Fruit fly (Drosophila melanogaster): Measurements from ENCODE around the gene CG16721.

The CG16721 gene

DNA sequence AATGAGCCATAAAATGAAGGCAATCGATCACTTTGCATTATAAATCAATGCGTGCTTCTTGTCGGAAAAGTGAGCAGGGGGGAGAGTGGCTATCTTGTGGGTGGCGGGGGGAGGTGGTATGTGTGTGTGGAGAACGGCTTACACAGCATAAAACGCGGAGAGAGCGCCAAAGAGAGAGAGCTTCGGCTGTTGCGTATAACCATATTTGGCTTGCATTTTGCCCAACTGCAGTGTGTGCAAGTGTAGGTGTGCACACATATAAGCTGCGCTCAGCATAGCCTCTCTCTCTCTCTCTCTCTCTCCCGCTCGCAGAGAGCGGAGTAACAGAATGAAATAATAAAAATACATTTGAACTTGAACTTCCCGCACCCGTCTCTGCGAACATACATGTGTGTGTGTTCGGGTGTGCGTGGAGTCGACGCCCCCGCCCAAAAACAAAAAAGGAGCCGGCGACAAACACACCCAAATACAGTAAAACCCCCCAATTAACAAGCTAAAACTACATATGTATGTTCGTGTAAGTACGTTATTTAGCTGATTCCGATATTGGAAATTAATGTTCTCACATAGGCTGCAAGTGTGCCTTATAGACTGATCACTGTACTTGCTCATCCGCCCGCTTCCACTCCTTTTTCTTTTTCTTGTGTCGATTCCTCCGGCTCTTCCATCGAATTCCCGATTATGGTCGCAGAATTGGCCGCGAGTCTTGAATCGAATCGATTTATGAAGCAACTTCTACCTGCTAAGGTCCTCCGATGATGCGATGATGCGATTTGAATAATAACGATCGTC lies 7.3 kb downstream of the CG16721 start (continued):
- peak; percentile 20; the same call in 1 of the 3 replicates for TF ChIP-seq CG34422 (GFP tag; IDR thresholded peaks at IDR 0.05)
- TF ChIP-seq bbx (GFP tag; IDR thresholded peaks at IDR 0.05; ENCODE audit: partially characterized antibody), result no peak
- no peak for TF ChIP-seq ato (GFP tag; IDR thresholded peaks at IDR 0.05; ENCODE audit: partially characterized antibody)
- TF ChIP-seq Scr (GFP tag; IDR thresholded peaks at IDR 0.05; ENCODE audit: partially characterized antibody), result no peak
- peak; percentile 2 for TF ChIP-seq CG15514 (GFP tag; optimal IDR thresholded peaks at IDR 0.05)
- no peak for TF ChIP-seq Oaz (GFP tag; IDR thresholded peaks at IDR 0.05)
- TF ChIP-seq vnd (GFP tag; IDR thresholded peaks at IDR 0.05; ENCODE audit: partially characterized antibody), result 0 out of 3 replicates have a peak, but pooled peaks have one; percentile 13
- TF ChIP-seq z (GFP tag; IDR thresholded peaks at IDR 0.05), result no peak; the same call in 2 of the 3 replicates
- peak; percentile 6 for TF ChIP-seq her (GFP tag; optimal IDR thresholded peaks at IDR 0.05)
- TF ChIP-seq Stat92E (GFP tag; optimal IDR thresholded peaks at IDR 0.05), result no peak
- no peak for TF ChIP-seq CG8089 (GFP tag; optimal IDR thresholded peaks at IDR 0.05)
- no peak for TF ChIP-seq pfk (GFP tag; optimal IDR thresholded peaks at IDR 0.05)
- no peak for TF ChIP-seq CoRest (tag; optimal IDR thresholded peaks at IDR 0.05)
- no peak for TF ChIP-seq crc (GFP tag; optimal IDR thresholded peaks at IDR 0.05)
- TF ChIP-seq Lim3 (GFP tag; IDR thresholded peaks at IDR 0.05), result no peak
- no peak for TF ChIP-seq toy (GFP tag; IDR thresholded peaks at IDR 0.05)
- TF ChIP-seq CG14667 (GFP tag; IDR thresholded peaks at IDR 0.05), result no peak
- no peak for TF ChIP-seq wdn (GFP tag; IDR thresholded peaks at IDR 0.05)
- TF ChIP-seq sc (optimal IDR thresholded peaks at IDR 0.05), result no peak
- TF ChIP-seq sc (GFP tag; optimal IDR thresholded peaks at IDR 0.05), result no peak
- TF ChIP-seq CG5180 (GFP tag; optimal IDR thresholded peaks at IDR 0.05), result no peak
- peak; percentile 30 for TF ChIP-seq Xbp1 (GFP tag; optimal IDR thresholded peaks at IDR 0.05)
- no peak for TF ChIP-seq Blimp-1 (GFP tag; optimal IDR thresholded peaks at IDR 0.05)
- no peak for TF ChIP-seq CG14050 (GFP tag; IDR thresholded peaks at IDR 0.05)
- TF ChIP-seq CHES-1-like (GFP tag; optimal IDR thresholded peaks at IDR 0.05), result no peak
- no peak for TF ChIP-seq CG6175 (GFP tag; IDR thresholded peaks at IDR 0.05)
- TF ChIP-seq Awh (GFP tag; IDR thresholded peaks at IDR 0.05), result no peak
- TF ChIP-seq CG17568 (GFP tag; optimal IDR thresholded peaks at IDR 0.05), result no peak
- 0 out of 4 replicates have a peak, but pooled peaks have one; percentile 40 for TF ChIP-seq Dll (GFP tag; IDR thresholded peaks at IDR 0.05; ENCODE audit: partially characterized antibody)
- no peak for TF ChIP-seq CG5245 (GFP tag; optimal IDR thresholded peaks at IDR 0.05)
- no peak for TF ChIP-seq CG6813 (GFP tag; optimal IDR thresholded peaks at IDR 0.05)
- TF ChIP-seq Dip3 (GFP tag; optimal IDR thresholded peaks at IDR 0.05), result no peak
- no peak for TF ChIP-seq CG13424 (tag; optimal IDR thresholded peaks at IDR 0.05)
- no peak for TF ChIP-seq HHEX (GFP tag; optimal IDR thresholded peaks at IDR 0.05)
- peak; percentile 39; the same call in 1 of the 2 replicates for TF ChIP-seq CG32772 (GFP tag; IDR thresholded peaks at IDR 0.05)
- no peak for TF ChIP-seq CG13287 (GFP tag; IDR thresholded peaks at IDR 0.05; ENCODE audit: partially characterized antibody)
- TF ChIP-seq dmrt11E (tag; optimal IDR thresholded peaks at IDR 0.05), result peak; percentile 63
- TF ChIP-seq CG6765 (GFP tag; optimal IDR thresholded peaks at IDR 0.05), result no peak
- no peak for TF ChIP-seq CG7987 (GFP tag; optimal IDR thresholded peaks at IDR 0.05)
- TF ChIP-seq Six4 (GFP tag; optimal IDR thresholded peaks at IDR 0.05), result no peak
- no peak for TF ChIP-seq Fer3 (tag; optimal IDR thresholded peaks at IDR 0.05)
- no peak for TF ChIP-seq CG14014 (GFP tag; IDR thresholded peaks at IDR 0.05)
- TF ChIP-seq CG6654 (GFP tag; optimal IDR thresholded peaks at IDR 0.05), result no peak
- TF ChIP-seq ase (GFP tag; IDR thresholded peaks at IDR 0.05), result no peak
- no peak for TF ChIP-seq CG15601 (tag; optimal IDR thresholded peaks at IDR 0.05)
